Fruit fly (Drosophila melanogaster): ENCODE measurements around the gene CG34280.
A peak's percentile ranks its signal among the peaks of the same experiment; 100 is the strongest.

CG34280 gene

DNA sequence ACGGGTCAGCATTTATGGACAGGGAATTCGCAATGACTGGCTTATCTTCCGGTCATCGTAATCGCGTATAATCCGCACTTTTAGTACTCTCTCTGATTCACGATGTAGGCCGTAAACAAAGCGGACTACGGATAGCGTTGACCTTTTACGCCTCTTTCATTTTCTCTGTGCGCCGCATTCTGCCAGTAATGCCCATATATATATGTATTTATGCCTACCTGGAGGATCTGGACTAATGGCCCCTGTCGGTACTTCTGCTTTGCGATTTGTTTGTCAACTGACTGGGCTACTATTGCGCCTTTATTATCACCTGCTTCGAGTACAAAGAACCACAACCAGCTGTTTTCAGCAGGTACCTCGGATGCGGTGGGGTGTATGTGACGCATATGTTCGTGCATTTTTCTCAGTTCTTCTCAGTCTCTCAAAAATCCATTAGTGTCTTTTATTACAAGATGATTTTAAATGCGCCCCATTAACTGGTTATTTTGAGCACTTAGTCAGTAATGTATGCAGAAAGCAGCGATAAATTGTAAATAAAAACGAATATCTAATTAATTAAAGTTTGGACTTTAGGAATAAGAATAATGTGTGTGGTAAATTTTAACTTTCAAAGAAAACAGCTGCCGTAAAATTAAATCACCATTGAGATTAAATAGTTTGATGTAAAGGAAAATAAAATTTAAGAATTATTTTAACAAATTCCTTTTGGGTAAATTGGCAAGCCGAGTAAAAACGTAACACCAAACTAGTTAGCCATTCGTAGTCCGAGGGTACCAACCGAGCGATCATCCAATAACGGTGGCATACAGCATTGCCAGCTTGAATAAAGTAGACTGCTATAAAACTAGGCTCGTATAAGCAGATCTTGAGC lies 9.0 kb downstream of the CG34280 start, which contains the start of gene CREG (continued):
- TF ChIP-seq HLH4C (GFP tag; IDR thresholded peaks at IDR 0.05; ENCODE audit: partially characterized antibody) (no peak), CG9437 (GFP tag; optimal IDR thresholded peaks at IDR 0.05) (peak; percentile 47), Hsf (GFP tag; optimal IDR thresholded peaks at IDR 0.05) (peak; percentile 29), CG12219 (GFP tag; optimal IDR thresholded peaks at IDR 0.05) (no peak), CG17361 (GFP tag; IDR thresholded peaks at IDR 0.05) (peak; percentile 72; the same call in 2 of the 3 replicates), Fer3 (tag; optimal IDR thresholded peaks at IDR 0.05) (no peak), Atf3 (GFP tag; optimal IDR thresholded peaks at IDR 0.05) (no peak), CG16863 (GFP tag; optimal IDR thresholded peaks at IDR 0.05) (no peak), ato (GFP tag; IDR thresholded peaks at IDR 0.05; ENCODE audit: partially characterized antibody) (no peak), Bteb2 (GFP tag; optimal IDR thresholded peaks at IDR 0.05) (no peak), Awh (GFP tag; IDR thresholded peaks at IDR 0.05) (no peak), chif (GFP tag; optimal IDR thresholded peaks at IDR 0.05) (peak in 1 of 2 experiments; percentile 16), crp (GFP tag; optimal IDR thresholded peaks at IDR 0.05) (peak in 1 of 2 experiments; percentile 70), Dll (GFP tag; IDR thresholded peaks at IDR 0.05; ENCODE audit: partially characterized antibody) (no peak), CG42726 (GFP tag; IDR thresholded peaks at IDR 0.05; ENCODE audit: partially characterized antibody) (no peak), eve (GFP tag; optimal IDR thresholded peaks at IDR 0.05) (peak in 1 of 2 experiments; percentile 13), sima (GFP tag; optimal IDR thresholded peaks at IDR 0.05) (no peak), Oaz (GFP tag; IDR thresholded peaks at IDR 0.05) (no peak), TFAM (GFP tag; optimal IDR thresholded peaks at IDR 0.05) (no peak), Ets65A (GFP tag) (peak; percentile 2), CG11456 (GFP tag; IDR thresholded peaks at IDR 0.05) (no peak), inv (GFP tag; IDR thresholded peaks at IDR 0.05; ENCODE audit: partially characterized antibody) (no peak), CG11723 (GFP tag; optimal IDR thresholded peaks at IDR 0.05) (no peak), psq (GFP tag; optimal IDR thresholded peaks at IDR 0.05) (no peak), mirr (GFP tag; optimal IDR thresholded peaks at IDR 0.05) (no peak), Lim3 (GFP tag; IDR thresholded peaks at IDR 0.05) (no peak), CG30431 (GFP tag; optimal IDR thresholded peaks at IDR 0.05) (no peak), Asciz (GFP tag; optimal IDR thresholded peaks at IDR 0.05) (no peak), Kr (GFP tag; optimal IDR thresholded peaks at IDR 0.05) (no peak), CG10959 (GFP tag; IDR thresholded peaks at IDR 0.05) (no peak), CG10654 (GFP tag; optimal IDR thresholded peaks at IDR 0.05) (no peak), ab (GFP tag; optimal IDR thresholded peaks at IDR 0.05) (no peak), mld (GFP tag; IDR thresholded peaks at IDR 0.05; ENCODE audit: partially characterized antibody) (no peak), bbx (GFP tag; IDR thresholded peaks at IDR 0.05; ENCODE audit: partially characterized antibody) (no peak), CG13287 (GFP tag; IDR thresholded peaks at IDR 0.05; ENCODE audit: partially characterized antibody) (no peak), CG9215 (GFP tag; IDR thresholded peaks at IDR 0.05) (peak; percentile 91), CG9876 (GFP tag; optimal IDR thresholded peaks at IDR 0.05) (no peak), Vsx1 (GFP tag; optimal IDR thresholded peaks at IDR 0.05) (no peak), ap (GFP tag; IDR thresholded peaks at IDR 0.05) (no peak), D19B (GFP tag; optimal IDR thresholded peaks at IDR 0.05) (peak; percentile 96), Dip3 (GFP tag; optimal IDR thresholded peaks at IDR 0.05) (no peak), zfh2 (GFP tag; optimal IDR thresholded peaks at IDR 0.05) (no peak), CG10431 (GFP tag; optimal IDR thresholded peaks at IDR 0.05) (no peak), CG14441 (GFP tag; IDR thresholded peaks at IDR 0.05) (no peak), CG30403 (GFP tag; optimal IDR thresholded peaks at IDR 0.05) (peak; percentile 49), chn (GFP tag; optimal IDR thresholded peaks at IDR 0.05) (peak; percentile 0), Scr (GFP tag; IDR thresholded peaks at IDR 0.05; ENCODE audit: partially characterized antibody) (no peak), Sox102F (GFP tag; optimal IDR thresholded peaks at IDR 0.05) (peak; percentile 24), CG6272 (GFP tag; IDR thresholded peaks at IDR 0.05) (no peak)
